Worm (Caenorhabditis elegans): ENCODE results near the gene C27A2.8.

DNA sequence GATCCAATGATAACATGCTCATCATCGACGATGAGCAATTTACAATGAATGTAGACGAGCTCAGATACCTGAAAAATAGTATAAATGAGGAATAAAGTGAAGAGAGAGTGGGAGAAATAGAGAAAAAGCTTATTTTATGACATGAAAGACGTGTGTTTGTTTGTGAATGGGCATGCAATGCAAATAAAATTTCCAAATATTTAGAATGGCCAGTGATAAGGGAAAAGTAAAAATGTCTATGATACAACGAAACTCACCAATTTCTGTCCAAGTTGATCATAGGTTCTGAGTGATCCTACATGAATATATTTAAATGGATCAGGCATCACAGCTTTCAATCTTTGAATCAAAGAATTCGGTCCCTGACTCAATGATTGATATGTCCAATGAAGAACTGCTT lies 18.3 kb upstream of the C27A2.8 start:
- TF ChIP-seq flt-1 (GFP tag; IDR thresholded peaks at IDR 0.05) (no peak), med-1 (GFP tag; optimal IDR thresholded peaks at IDR 0.05; ENCODE audit: insufficient read depth) (no peak), ztf-23 (GFP tag; IDR thresholded peaks at IDR 0.05) (no peak), ztf-29 (GFP tag; IDR thresholded peaks at IDR 0.05) (no peak), cog-1 (tag; optimal IDR thresholded peaks at IDR 0.05) (no peak), klf-2 (GFP tag; conservative IDR thresholded peaks at IDR 0.05) (no peak), T22C8.4 (GFP tag; IDR thresholded peaks at IDR 0.05) (no peak), tab-1 (GFP tag; IDR thresholded peaks at IDR 0.05) (no peak)
